Worm (Caenorhabditis elegans): ENCODE results near the gene str-68.

DNA sequence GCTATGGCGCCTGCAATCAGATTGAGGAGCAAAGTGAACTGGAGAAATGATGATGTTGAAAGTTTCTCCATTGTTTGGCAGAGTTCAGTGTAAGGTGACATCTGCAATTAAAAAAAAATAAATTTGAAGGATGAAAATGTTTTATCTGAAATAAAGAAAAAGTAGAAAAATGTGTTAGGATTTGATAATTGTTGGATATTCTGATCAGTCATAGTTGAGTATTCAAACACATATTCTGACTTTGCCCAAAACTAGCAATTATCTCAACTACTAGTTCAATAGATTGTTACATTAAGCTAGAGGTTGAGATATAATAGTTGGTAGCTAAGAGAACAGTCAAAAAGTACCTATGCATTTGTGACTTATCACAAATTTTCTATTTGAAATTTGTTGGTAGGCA lies 37.1 kb upstream of the str-68 start, which contains the start of gene srab-10:
- TF ChIP-seq Y22D7AL.16 (tag; optimal IDR thresholded peaks at IDR 0.05) = no peak
- no peak for TF ChIP-seq unc-3 (GFP tag; conservative IDR thresholded peaks at IDR 0.05)
- TF ChIP-seq unc-3 (tag; optimal IDR thresholded peaks at IDR 0.05) = no peak
- no peak for TF ChIP-seq unc-55 (GFP tag; optimal IDR thresholded peaks at IDR 0.05)
- TF ChIP-seq pha-2 (tag; optimal IDR thresholded peaks at IDR 0.05) = no peak
- no peak for TF ChIP-seq ceh-22 (tag; optimal IDR thresholded peaks at IDR 0.05)
- TF ChIP-seq hlh-8 (tag; optimal IDR thresholded peaks at IDR 0.05) = no peak
- TF ChIP-seq pqm-1 (tag; optimal IDR thresholded peaks at IDR 0.05) = no peak
- TF ChIP-seq tbx-2 (tag; optimal IDR thresholded peaks at IDR 0.05) = no peak
- no peak for TF ChIP-seq pha-4 (tag; optimal IDR thresholded peaks at IDR 0.05)
- TF ChIP-seq fkh-10 (GFP tag; optimal IDR thresholded peaks at IDR 0.05) = no peak

Data from whole organism, late embryonic.